Worm (Caenorhabditis elegans) whole organism, mixed stage, embryonic: Measurements from ENCODE around the gene rsp-7.

Experiments
- M03D4.4 ChIP-seq: sonication (generic microtip); optimal IDR thresholded peaks from 2 replicates; lab custom pipeline; 2017; ENCODE audit warnings: mild to moderate bottlenecking, missing genetic modification characterization, missing compliant biosample characterization
- bed-3 ChIP-seq: fragments of 200-800 bp; sonication (Bioruptor generic); optimal IDR thresholded peaks from 3 replicates; lab custom pipeline; 2018; ENCODE audit warnings: mild to moderate bottlenecking, missing genetic modification characterization, moderate library complexity, missing compliant biosample characterization
- blmp-1 ChIP-seq: fragments of 150-350 bp; optimal IDR thresholded peaks from 2 replicates; lab custom pipeline; 2014; ENCODE audit warnings: missing biosample characterization, missing genetic modification characterization
- ceh-39 ChIP-seq: fragments of 150-350 bp; optimal IDR thresholded peaks from 2 replicates; lab custom pipeline; 2014; ENCODE audit warnings: missing biosample characterization, missing genetic modification characterization
- ceh-43 ChIP-seq: fragments of 200-800 bp; sonication (Bioruptor generic); optimal IDR thresholded peaks from 2 replicates; lab custom pipeline; 2018; ENCODE audit warnings: mild to moderate bottlenecking, missing genetic modification characterization, moderate library complexity, missing compliant biosample characterization
- ceh-83 ChIP-seq: fragments of 200-800 bp; sonication (Bioruptor generic); optimal IDR thresholded peaks from 2 replicates; lab custom pipeline; 2018; ENCODE audit warnings: mild to moderate bottlenecking, missing genetic modification characterization, missing compliant biosample characterization
- ces-1 ChIP-seq: fragments of 150-350 bp; optimal IDR thresholded peaks from 2 replicates; lab custom pipeline; 2014; ENCODE audit warnings: missing biosample characterization, missing genetic modification reagents, missing genetic modification characterization
- cnd-1 ChIP-seq: fragments of 200-800 bp; sonication (Bioruptor generic); optimal IDR thresholded peaks from 2 replicates; lab custom pipeline; 2018; ENCODE audit warnings: mild to moderate bottlenecking, missing genetic modification characterization, missing compliant biosample characterization
- drap-1 ChIP-seq: fragments of 200-800 bp; sonication (Bioruptor generic); optimal IDR thresholded peaks from 3 replicates; lab custom pipeline; 2018; ENCODE audit warnings: mild to moderate bottlenecking, missing genetic modification characterization, missing compliant biosample characterization
- elt-1 ChIP-seq: sonication (generic microtip); optimal IDR thresholded peaks from 2 replicates; lab custom pipeline; 2017; ENCODE audit warnings: missing genetic modification characterization, mild to moderate bottlenecking, missing compliant biosample characterization, antibody characterized with exemption, moderate library complexity, borderline replicate concordance; ENCODE audit not compliant: insufficient read depth
- elt-3 ChIP-seq: fragments of 150-350 bp; optimal IDR thresholded peaks from 2 replicates; lab custom pipeline; 2014; ENCODE audit warnings: missing biosample characterization, missing genetic modification characterization
- flh-1 ChIP-seq: fragments of 200-800 bp; sonication (Bioruptor generic); optimal IDR thresholded peaks from 2 replicates; lab custom pipeline; 2018; ENCODE audit warnings: mild to moderate bottlenecking, missing genetic modification characterization, moderate library complexity, missing compliant biosample characterization
- ham-2 ChIP-seq: fragments of 200-800 bp; sonication (Bioruptor generic); optimal IDR thresholded peaks from 2 replicates; lab custom pipeline; 2018; ENCODE audit warnings: mild to moderate bottlenecking, missing genetic modification characterization, missing compliant biosample characterization
- hlh-1 ChIP-seq: fragments of 150-350 bp; optimal IDR thresholded peaks from 2 replicates; lab custom pipeline; 2014; ENCODE audit warnings: missing biosample characterization, missing genetic modification reagents, missing genetic modification characterization
- lin-13 ChIP-seq: fragments of 150-350 bp; optimal IDR thresholded peaks from 2 replicates; lab custom pipeline; 2014; ENCODE audit warnings: missing biosample characterization, missing genetic modification characterization
- lin-32 ChIP-seq: fragments of 200-800 bp; sonication (Bioruptor generic); optimal IDR thresholded peaks from 2 replicates; lab custom pipeline; 2018; ENCODE audit warnings: mild to moderate bottlenecking, missing genetic modification characterization, missing compliant biosample characterization
- lsy-2 ChIP-seq: fragments of 150-350 bp; optimal IDR thresholded peaks from 2 replicates; lab custom pipeline; 2014; ENCODE audit warnings: missing biosample characterization, missing genetic modification characterization
- mab-5 ChIP-seq: fragments of 150-350 bp; optimal IDR thresholded peaks from 2 replicates; lab custom pipeline; 2014; ENCODE audit warnings: missing biosample characterization, missing genetic modification characterization
- mep-1 ChIP-seq: fragments of 150-350 bp; optimal IDR thresholded peaks from 2 replicates; lab custom pipeline; 2017; ENCODE audit warnings: missing biosample characterization, missing genetic modification reagents, missing genetic modification characterization, inconsistent platforms
- mls-2 ChIP-seq: sonication (generic microtip); optimal IDR thresholded peaks from 2 replicates; lab custom pipeline; 2016; ENCODE audit warnings: mild to moderate bottlenecking, missing genetic modification characterization, moderate library complexity, missing compliant biosample characterization
- nhr-12 ChIP-seq: fragments of 150-350 bp; optimal IDR thresholded peaks from 2 replicates; lab custom pipeline; 2014; ENCODE audit warnings: missing biosample characterization, missing genetic modification characterization
- nhr-237 ChIP-seq: fragments of 150-350 bp; optimal IDR thresholded peaks from 2 replicates; lab custom pipeline; 2014; ENCODE audit warnings: missing biosample characterization, missing genetic modification characterization
- nhr-28 ChIP-seq: fragments of 150-350 bp; optimal IDR thresholded peaks from 2 replicates; lab custom pipeline; 2014; ENCODE audit warnings: missing biosample characterization, missing genetic modification characterization
- nhr-76 ChIP-seq: sonication (generic microtip); optimal IDR thresholded peaks from 2 replicates; lab custom pipeline; 2017; ENCODE audit warnings: missing biosample characterization, missing genetic modification characterization
- pha-4 ChIP-seq: fragments of 150-350 bp; optimal IDR thresholded peaks from 2 replicates; lab custom pipeline; 2018; ENCODE audit warnings: missing biosample characterization, missing genetic modification reagents, missing genetic modification characterization
- sem-2 ChIP-seq: fragments of 200-800 bp; sonication (Bioruptor generic); optimal IDR thresholded peaks from 2 replicates; lab custom pipeline; 2018; ENCODE audit warnings: mild to moderate bottlenecking, missing genetic modification characterization, missing compliant biosample characterization
- snpc-4 ChIP-seq: fragments of 150-350 bp; optimal IDR thresholded peaks from 2 replicates; lab custom pipeline; 2014; ENCODE audit warnings: missing biosample characterization, missing genetic modification characterization
- tbx-8 ChIP-seq: fragments of 200-800 bp; sonication (Bioruptor generic); optimal IDR thresholded peaks from 2 replicates; lab custom pipeline; 2018; ENCODE audit warnings: mild to moderate bottlenecking, missing genetic modification characterization, moderate library complexity, missing compliant biosample characterization
- unc-120 ChIP-seq: sonication (generic microtip); optimal IDR thresholded peaks from 2 replicates; lab custom pipeline; 2017; ENCODE audit warnings: missing genetic modification characterization, missing compliant biosample characterization; ENCODE audit not compliant: poor library complexity, severe bottlenecking
- unc-62 ChIP-seq: fragments of 150-350 bp; optimal IDR thresholded peaks from 2 replicates; lab custom pipeline; 2014; ENCODE audit warnings: missing biosample characterization, missing genetic modification reagents, missing genetic modification characterization
- zip-8 ChIP-seq: fragments of 150-350 bp; optimal IDR thresholded peaks from 2 replicates; lab custom pipeline; 2014; ENCODE audit warnings: missing biosample characterization, missing genetic modification characterization
- ztf-11 ChIP-seq: fragments of 150-350 bp; optimal IDR thresholded peaks from 2 replicates; lab custom pipeline; 2014; ENCODE audit warnings: missing biosample characterization, missing genetic modification characterization

Gene rsp-7

ce11 chrII:10621965-10622364 is 37.0 kb upstream of the rsp-7 start, which contains the start of gene cutl-9:
cutl-9 (plus strand) TSS chrII:10622265.
- TF ChIP-seq elt-3 (tag; lab: Kevin White, UChicago): no peak
- TF ChIP-seq tbx-8 (GFP tag; lab: Kevin White, UChicago): no peak
- TF ChIP-seq unc-62 (GFP tag; lab: Kevin White, UChicago): no peak
- no peak for TF ChIP-seq lin-13 (tag; lab: Kevin White, UChicago)
- no peak for TF ChIP-seq ceh-83 (GFP tag; lab: Kevin White, UChicago)
- TF ChIP-seq ham-2 (GFP tag; lab: Kevin White, UChicago): no peak
- TF ChIP-seq nhr-28: no peak
- no peak for TF ChIP-seq nhr-237
- no peak for TF ChIP-seq snpc-4 (tag; lab: Kevin White, UChicago)
- no peak for TF ChIP-seq blmp-1
- no peak for TF ChIP-seq flh-1
- no peak for TF ChIP-seq hlh-1 (tag; lab: Kevin White, UChicago)
- no peak for TF ChIP-seq mab-5
- TF ChIP-seq sem-2 (GFP tag; lab: Kevin White, UChicago): no peak
- TF ChIP-seq zip-8: no peak
- no peak for TF ChIP-seq bed-3 (GFP tag; lab: Kevin White, UChicago)
- no peak for TF ChIP-seq cnd-1 (tag; lab: Kevin White, UChicago)
- no peak for TF ChIP-seq elt-1 (tag; lab: Kevin White, UChicago)

ce11 chrII:10627086-10627485 is 31.9 kb upstream of the rsp-7 start:
- TF ChIP-seq elt-3 (tag; lab: Kevin White, UChicago): no peak
- no peak for TF ChIP-seq nhr-237
- no peak for TF ChIP-seq lin-13 (tag; lab: Kevin White, UChicago)
- no peak for TF ChIP-seq mls-2
- no peak for TF ChIP-seq unc-62 (GFP tag; lab: Kevin White, UChicago)
- no peak for TF ChIP-seq hlh-1 (tag; lab: Kevin White, UChicago)
- no peak for TF ChIP-seq pha-4 (tag; lab: Kevin White, UChicago)
- TF ChIP-seq ceh-43 (GFP tag; lab: Kevin White, UChicago): no peak
- no peak for TF ChIP-seq unc-120 (tag; lab: Kevin White, UChicago)
- TF ChIP-seq lin-32 (GFP tag; lab: Kevin White, UChicago): no peak
- TF ChIP-seq ztf-11 (tag; lab: Kevin White, UChicago): no peak
- TF ChIP-seq snpc-4 (tag; lab: Kevin White, UChicago): no peak
- TF ChIP-seq M03D4.4 (tag; lab: Kevin White, UChicago): no peak

ce11 chrII:10627963-10628362 is 31.0 kb upstream of the rsp-7 start, which contains the start of gene M28.8:
M28.8 (plus strand) TSS chrII:10628263.
- TF ChIP-seq ztf-11 (tag; lab: Kevin White, UChicago) (no peak), tbx-8 (GFP tag; lab: Kevin White, UChicago) (no peak), flh-1 (no peak), ceh-43 (GFP tag; lab: Kevin White, UChicago) (no peak), mls-2 (no peak), ceh-39 (no peak), drap-1 (no peak), unc-62 (GFP tag; lab: Kevin White, UChicago) (no peak), lin-13 (tag; lab: Kevin White, UChicago) (no peak), sem-2 (GFP tag; lab: Kevin White, UChicago) (no peak), ceh-83 (GFP tag; lab: Kevin White, UChicago) (no peak), hlh-1 (tag; lab: Kevin White, UChicago) (no peak), unc-120 (tag; lab: Kevin White, UChicago) (no peak), blmp-1 (no peak), ces-1 (no peak), cnd-1 (tag; lab: Kevin White, UChicago) (no peak), zip-8 (no peak), nhr-28 (no peak), snpc-4 (tag; lab: Kevin White, UChicago) (no peak), lin-32 (GFP tag; lab: Kevin White, UChicago) (no peak)
- TF ChIP-seq, all 35 proteins: peak for 0

- TF ChIP-seq ceh-43 (GFP tag; lab: Kevin White, UChicago): no peak
- TF ChIP-seq ceh-39: no peak
- no peak for TF ChIP-seq mab-5
- no peak for TF ChIP-seq ceh-83 (GFP tag; lab: Kevin White, UChicago)
- TF ChIP-seq elt-1 (tag; lab: Kevin White, UChicago): no peak
- no peak for TF ChIP-seq hlh-1 (tag; lab: Kevin White, UChicago)
- no peak for TF ChIP-seq mep-1
- no peak for TF ChIP-seq nhr-12
- TF ChIP-seq M03D4.4 (tag; lab: Kevin White, UChicago): no peak
- TF ChIP-seq sem-2 (GFP tag; lab: Kevin White, UChicago): no peak
- TF ChIP-seq snpc-4 (tag; lab: Kevin White, UChicago): no peak
- TF ChIP-seq blmp-1: no peak
- TF ChIP-seq bed-3 (GFP tag; lab: Kevin White, UChicago): no peak
- no peak for TF ChIP-seq ces-1
- no peak for TF ChIP-seq lsy-2
- no peak for TF ChIP-seq drap-1
- TF ChIP-seq nhr-76: no peak
Measured at ce11 chrII:10630944-10631343, 28.1 kb upstream of the rsp-7 start.
